Worm (Caenorhabditis elegans): ENCODE measurements around the gene str-106.
A peak's percentile ranks its signal among the peaks of the same experiment; 100 is the strongest.

str-106 gene

ce11 chrV:16210257-16211002 lies 30.0 kb downstream of the str-106 start, which contains the start of gene F11A5.16:
Gene F11A5.16, plus strand, starts transcription at chrV:16210952.
- TF ChIP-seq lin-11 (tag; optimal IDR thresholded peaks at IDR 0.05): no peak

ce11 chrV:16211713-16212112 lies 31.3 kb downstream of the str-106 start:
- TF ChIP-seq nhr-11 (tag; optimal IDR thresholded peaks at IDR 0.05): no peak
- peak; percentile 61 for TF ChIP-seq nhr-21 (tag; optimal IDR thresholded peaks at IDR 0.05)
- TF ChIP-seq sma-9 (GFP tag; optimal IDR thresholded peaks at IDR 0.05): peak; percentile 76
- no peak for TF ChIP-seq sma-9 (tag; optimal IDR thresholded peaks at IDR 0.05)

- TF ChIP-seq alr-1 (tag; optimal IDR thresholded peaks at IDR 0.05) (no peak), nhr-10 (tag; optimal IDR thresholded peaks at IDR 0.05) (no peak), elt-3 (tag; optimal IDR thresholded peaks at IDR 0.05) (no peak), dmd-4 (tag; optimal IDR thresholded peaks at IDR 0.05) (no peak), gmeb-1 (tag; optimal IDR thresholded peaks at IDR 0.05) (peak; percentile 27), R02D3.7 (tag; optimal IDR thresholded peaks at IDR 0.05) (no peak), crh-2 (tag; optimal IDR thresholded peaks at IDR 0.05) (peak; percentile 5), nhr-237 (tag; optimal IDR thresholded peaks at IDR 0.05) (no peak), sma-9 (GFP tag; optimal IDR thresholded peaks at IDR 0.05) (peak; percentile 91), sma-9 (tag; optimal IDR thresholded peaks at IDR 0.05) (no peak), aly-2 (tag; optimal IDR thresholded peaks at IDR 0.05) (no peak), F13H6.1 (tag; optimal IDR thresholded peaks at IDR 0.05) (no peak), egl-27 (tag; optimal IDR thresholded peaks at IDR 0.05) (peak; percentile 0), nhr-23 (tag; optimal IDR thresholded peaks at IDR 0.05) (no peak), mab-5 (tag; optimal IDR thresholded peaks at IDR 0.05) (no peak), lin-39 (tag; optimal IDR thresholded peaks at IDR 0.05) (no peak), nhr-25 (tag; optimal IDR thresholded peaks at IDR 0.05) (peak; percentile 45), nhr-11 (tag; optimal IDR thresholded peaks at IDR 0.05) (no peak), ZK546.5 (tag; optimal IDR thresholded peaks at IDR 0.05) (no peak), sem-4 (tag; optimal IDR thresholded peaks at IDR 0.05) (no peak), ama-1 (optimal IDR thresholded peaks at IDR 0.05) (no peak), unc-55 (GFP tag; optimal IDR thresholded peaks at IDR 0.05) (no peak), Y55F3AM.14 (GFP tag; optimal IDR thresholded peaks at IDR 0.05) (peak; percentile 14), C34F6.9 (tag; optimal IDR thresholded peaks at IDR 0.05) (no peak), nhr-12 (tag; optimal IDR thresholded peaks at IDR 0.05) (no peak), mbf-1 (tag; optimal IDR thresholded peaks at IDR 0.05) (no peak), mdl-1 (tag; optimal IDR thresholded peaks at IDR 0.05) (peak in 1 of 2 experiments; percentile 3), sma-3 (GFP tag; optimal IDR thresholded peaks at IDR 0.05) (peak; percentile 36), ceh-16 (tag; optimal IDR thresholded peaks at IDR 0.05) (no peak), zag-1 (tag; optimal IDR thresholded peaks at IDR 0.05) (no peak), nhr-21 (tag; optimal IDR thresholded peaks at IDR 0.05) (peak; percentile 81), nhr-129 (tag; optimal IDR thresholded peaks at IDR 0.05) (no peak), lin-11 (tag; optimal IDR thresholded peaks at IDR 0.05) (no peak), elt-1 (tag; optimal IDR thresholded peaks at IDR 0.05) (no peak), nhr-77 (tag; optimal IDR thresholded peaks at IDR 0.05) (no peak), unc-62 (GFP tag; optimal IDR thresholded peaks at IDR 0.05) (no peak), ztf-4 (tag; optimal IDR thresholded peaks at IDR 0.05) (no peak), lin-13 (GFP tag; optimal IDR thresholded peaks at IDR 0.05) (no peak), ztf-1 (GFP tag; conservative IDR thresholded peaks at IDR 0.05) (no peak), snpc-4 (tag; optimal IDR thresholded peaks at IDR 0.05) (no peak), ceh-82 (tag; optimal IDR thresholded peaks at IDR 0.05) (no peak), peb-1 (tag; optimal IDR thresholded peaks at IDR 0.05) (no peak), blmp-1 (tag; optimal IDR thresholded peaks at IDR 0.05; ENCODE audit: insufficient read depth) (peak; percentile 49), nhr-6 (tag; optimal IDR thresholded peaks at IDR 0.05) (no peak)
Measured at ce11 chrV:16213323-16213722, 32.9 kb downstream of the str-106 start.

Measured in whole organism, L2 larva.